Worm (Caenorhabditis elegans): ENCODE data around the gene puf-7.
"Not testable (repeated sequence)": the region's sequence is repeated elsewhere in the genome, so short reads cannot be mapped to it uniquely, and the experiment has no call there.

ce11 chrIV:5491054-5491453 lies 4.5 kb downstream of the puf-7 start, which contains the start of gene B0273.115:
- not testable (repeated sequence) for TF ChIP-seq pha-4 (tag; optimal IDR thresholded peaks at IDR 0.05); sea-2 (GFP tag; IDR thresholded peaks at IDR 0.05); ccch-3 (GFP tag; optimal IDR thresholded peaks at IDR 0.05); dox-1 (GFP tag; IDR thresholded peaks at IDR 0.05); C17E4.6 (GFP tag; IDR thresholded peaks at IDR 0.05)

Measured in whole organism, young adult.